Fruit fly (Drosophila melanogaster) whole organism, embryonic: ENCODE measurements around the gene Srr.

ENCODE experiments used
- CG13894 ChIP-seq: fragments of 200-800 bp; sonication (Bioruptor generic); optimal IDR thresholded peaks from 3 replicates; lab custom pipeline; 2018; ENCODE audit warnings: missing biosample characterization, mild to moderate bottlenecking, missing genetic modification characterization, moderate library complexity
- CG17361 ChIP-seq: fragments of 200-800 bp; sonication (Bioruptor generic); IDR thresholded peaks from 3 replicates; pipeline ENCODE4 v1.3.6; 2022; ENCODE audit warnings: missing biosample characterization, missing genetic modification characterization
- CG3838 ChIP-seq: fragments of 200-800 bp; sonication (Bioruptor generic); optimal IDR thresholded peaks from 3 replicates; lab custom pipeline; 2016; ENCODE audit warnings: missing biosample characterization, missing genetic modification characterization
- CG4617 ChIP-seq: fragments of 200-800 bp; sonication (Bioruptor generic); optimal IDR thresholded peaks from 3 replicates; lab custom pipeline; 2016; ENCODE audit warnings: missing biosample characterization, missing genetic modification characterization, borderline replicate concordance
- CG7963 ChIP-seq: fragments of 200-800 bp; sonication (Bioruptor generic); IDR thresholded peaks from 3 replicates; pipeline ENCODE4 v1.3.6; 2022; ENCODE audit warnings: missing biosample characterization, missing genetic modification characterization; ENCODE audit not compliant: partially characterized antibody
- Trl ChIP-seq, 3 experiments: fragments of >200 bp in 2 of 3; fragments of 200-800 bp in 1 of 3; sonication (Bioruptor generic) in 1 of 3; optimal IDR thresholded peaks; 2 replicates in 1 of 3; 3 replicates in 2 of 3; lab custom pipeline; 2016 to 2017; ENCODE audit warnings: missing biosample characterization in 1 of 3, missing genetic modification characterization in 1 of 3
- Usf ChIP-seq: fragments of 200-800 bp; sonication (Bioruptor generic); optimal IDR thresholded peaks from 2 replicates; lab custom pipeline; 2017; ENCODE audit warnings: missing genotype, missing biosample characterization, missing genetic modification characterization
- aop ChIP-seq: fragments of 200-800 bp; sonication (Bioruptor generic); IDR thresholded peaks from 2 replicates; pipeline ENCODE4 v1.3.6; 2022; ENCODE audit warnings: missing biosample characterization, missing genetic modification characterization
- pb ChIP-seq: fragments of 200-800 bp; sonication (Bioruptor generic); optimal IDR thresholded peaks from 3 replicates; lab custom pipeline; 2016; ENCODE audit warnings: missing biosample characterization, missing genetic modification characterization
- peb ChIP-seq: fragments of 200-800 bp; sonication (Bioruptor generic); IDR thresholded peaks from 2 replicates; pipeline ENCODE4 v1.3.6; 2022; ENCODE audit warnings: missing biosample characterization, missing genetic modification characterization
- tx ChIP-seq: fragments of 200-800 bp; sonication (Bioruptor generic); optimal IDR thresholded peaks from 2 replicates; lab custom pipeline; 2016; ENCODE audit warnings: missing biosample characterization, missing genetic modification characterization

DNA sequence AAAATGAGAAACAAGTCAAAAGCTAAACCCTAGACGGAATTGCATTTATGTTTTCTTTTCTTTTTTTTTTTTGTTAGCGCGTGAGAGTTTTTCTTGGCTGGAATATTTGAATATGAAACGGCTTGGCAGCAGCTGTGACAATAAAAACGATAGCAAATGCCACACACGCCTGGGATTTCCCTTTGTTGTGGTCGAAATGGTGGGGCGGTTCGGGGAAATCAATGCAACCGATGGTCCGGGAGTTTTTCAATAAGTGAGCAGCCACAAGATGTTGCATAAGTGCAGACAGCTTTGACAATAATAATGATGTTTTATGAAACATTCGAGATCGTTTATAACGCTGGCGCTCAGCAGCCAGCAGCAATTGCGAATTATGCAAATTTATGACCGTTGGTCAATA lies 11.6 kb downstream of the Srr start:
- TF ChIP-seq Trl (optimal IDR thresholded peaks at IDR 0.05; lab: Kevin White, UChicago) (no peak), Trl (GFP tag; optimal IDR thresholded peaks at IDR 0.05; lab: Kevin White, UChicago) (no peak), CG17361 (GFP tag; lab: Robert Waterston, UW) (no peak), CG13894 (tag; lab: Kevin White, UChicago) (no peak), aop (no peak), peb (GFP tag; lab: Robert Waterston, UW) (no peak), CG3838 (GFP tag; lab: Kevin White, UChicago) (no peak), tx (GFP tag; lab: Kevin White, UChicago) (no peak), CG4617 (GFP tag; lab: Kevin White, UChicago) (no peak), CG7963 (GFP tag; lab: Robert Waterston, UW) (no peak), pb (GFP tag; lab: Kevin White, UChicago) (no peak), Usf (GFP tag; lab: Kevin White, UChicago) (no peak)
